Fruit fly (Drosophila melanogaster) whole organism, prepupa: Measurements from ENCODE around the gene CG12994.

Experiments
- CG10631 ChIP-seq: fragments of 200-800 bp; sonication (Bioruptor generic); optimal IDR thresholded peaks from 2 replicates; lab custom pipeline; 2016; ENCODE audit warnings: missing biosample characterization, missing genetic modification characterization
- CG11294 ChIP-seq: fragments of 200-800 bp; sonication (Bioruptor generic); IDR thresholded peaks from 2 replicates; pipeline ENCODE4 v1.3.6; 2022; ENCODE audit warnings: missing biosample characterization, missing genetic modification characterization
- CG11902 ChIP-seq: fragments of 200-800 bp; sonication (Bioruptor generic); optimal IDR thresholded peaks from 3 replicates; lab custom pipeline; 2016; ENCODE audit warnings: missing biosample characterization, missing genetic modification characterization
- CG16779 ChIP-seq: fragments of 200-800 bp; sonication (Bioruptor generic); optimal IDR thresholded peaks from 3 replicates; lab custom pipeline; 2017; ENCODE audit warnings: missing biosample characterization, mild to moderate bottlenecking, missing genetic modification characterization
- CG3032 ChIP-seq: fragments of 200-800 bp; optimal IDR thresholded peaks from 2 replicates; lab custom pipeline; 2019; ENCODE audit warnings: missing biosample characterization, mild to moderate bottlenecking, missing genetic modification characterization, moderate library complexity
- CG4318 ChIP-seq: fragments of 200-800 bp; sonication (Bioruptor generic); optimal IDR thresholded peaks from 3 replicates; lab custom pipeline; 2017; ENCODE audit warnings: missing biosample characterization, mild to moderate bottlenecking, missing genetic modification characterization
- CG6163 ChIP-seq: fragments of 200-800 bp; sonication (Bioruptor generic); IDR thresholded peaks from 3 replicates; pipeline ENCODE4 v1.3.6; 2022; ENCODE audit warnings: missing biosample characterization, missing genetic modification characterization
- CG6808 ChIP-seq: fragments of 200-800 bp; sonication (Bioruptor generic); optimal IDR thresholded peaks from 3 replicates; lab custom pipeline; 2017; ENCODE audit warnings: missing biosample characterization, missing genetic modification characterization, mild to moderate bottlenecking, moderate library complexity, missing genetic modification reagents
- CG7368 ChIP-seq: fragments of 200-800 bp; sonication (Bioruptor generic); optimal IDR thresholded peaks from 3 replicates; lab custom pipeline; 2016; ENCODE audit warnings: missing biosample characterization, missing genetic modification characterization
- CG8319 ChIP-seq: fragments of 200-800 bp; sonication (Bioruptor generic); optimal IDR thresholded peaks from 3 replicates; lab custom pipeline; 2016; ENCODE audit warnings: missing biosample characterization, missing genetic modification characterization
- CG8632 ChIP-seq: fragments of 200-800 bp; sonication (Bioruptor generic); optimal IDR thresholded peaks from 3 replicates; lab custom pipeline; 2016; ENCODE audit warnings: missing biosample characterization, missing genetic modification characterization
- CG9139 ChIP-seq: fragments of 200-800 bp; sonication (Bioruptor generic); optimal IDR thresholded peaks from 3 replicates; lab custom pipeline; 2017; ENCODE audit warnings: missing biosample characterization, mild to moderate bottlenecking, missing genetic modification characterization
- Eip78C ChIP-seq: fragments of 200-800 bp; sonication (Bioruptor generic); peaks from one replicate; lab custom pipeline; 2016; ENCODE audit warnings: missing biosample characterization, missing genetic modification characterization
- Eip93F ChIP-seq: fragments of 200-800 bp; sonication (Bioruptor generic); optimal IDR thresholded peaks from 2 replicates; lab custom pipeline; 2016; ENCODE audit warnings: missing biosample characterization, mild to moderate bottlenecking, missing genetic modification characterization
- Ets21C ChIP-seq: fragments of 200-800 bp; sonication (Bioruptor generic); optimal IDR thresholded peaks from 3 replicates; lab custom pipeline; 2016; ENCODE audit warnings: missing biosample characterization, missing genetic modification characterization
- Ets96B ChIP-seq: fragments of 200-800 bp; optimal IDR thresholded peaks from 2 replicates; lab custom pipeline; 2019; ENCODE audit warnings: missing biosample characterization, mild to moderate bottlenecking, missing genetic modification characterization, moderate library complexity
- Gug ChIP-seq: fragments of 200-800 bp; sonication (Bioruptor generic); IDR thresholded peaks from 2 replicates; pipeline ENCODE4 v1.3.6; 2022; ENCODE audit warnings: missing biosample characterization, missing genetic modification characterization
- Hr38 ChIP-seq: sonication (Bioruptor generic); optimal IDR thresholded peaks from 2 replicates; lab custom pipeline; 2016; ENCODE audit warnings: missing biosample characterization, missing genetic modification characterization
- Hr39 ChIP-seq: fragments of 200-800 bp; sonication (Bioruptor generic); optimal IDR thresholded peaks from 2 replicates; lab custom pipeline; 2016; ENCODE audit warnings: missing biosample characterization, missing genetic modification characterization
- Lpt ChIP-seq: fragments of 200-800 bp; sonication (Bioruptor generic); optimal IDR thresholded peaks from 3 replicates; lab custom pipeline; 2016; ENCODE audit warnings: missing biosample characterization, missing genetic modification characterization
- OdsH ChIP-seq: fragments of 200-800 bp; sonication (Bioruptor generic); optimal IDR thresholded peaks from 3 replicates; lab custom pipeline; 2016; ENCODE audit warnings: missing biosample characterization, missing genetic modification characterization
- Smox ChIP-seq: fragments of 200-800 bp; sonication (Bioruptor generic); optimal IDR thresholded peaks from 3 replicates; lab custom pipeline; 2016; ENCODE audit warnings: missing biosample characterization, missing genetic modification characterization
- Sox14 ChIP-seq: fragments of 200-800 bp; sonication (Bioruptor generic); optimal IDR thresholded peaks from 3 replicates; lab custom pipeline; 2016; ENCODE audit warnings: missing biosample characterization, missing genetic modification characterization
- Sox15 ChIP-seq: fragments of 200-800 bp; sonication (Bioruptor generic); optimal IDR thresholded peaks from 3 replicates; lab custom pipeline; 2016; ENCODE audit warnings: missing biosample characterization, missing genetic modification characterization
- acj6 ChIP-seq: fragments of 200-800 bp; sonication (Bioruptor generic); optimal IDR thresholded peaks from 3 replicates; lab custom pipeline; 2016; ENCODE audit warnings: missing biosample characterization, missing genetic modification characterization
- dac ChIP-seq: fragments of 200-800 bp; sonication (Bioruptor generic); optimal IDR thresholded peaks from 2 replicates; lab custom pipeline; 2017; ENCODE audit warnings: missing biosample characterization, mild to moderate bottlenecking, missing genetic modification characterization
- dsx ChIP-seq: fragments of 200-800 bp; optimal IDR thresholded peaks from 3 replicates; lab custom pipeline; 2019; ENCODE audit warnings: missing biosample characterization, mild to moderate bottlenecking, missing genetic modification characterization, moderate library complexity; ENCODE audit not compliant: poor library complexity, severe bottlenecking
- esn ChIP-seq: fragments of 200-800 bp; sonication (Bioruptor generic); optimal IDR thresholded peaks from 2 replicates; lab custom pipeline; 2016; ENCODE audit warnings: missing biosample characterization, mild to moderate bottlenecking, missing genetic modification characterization, moderate library complexity
- fd85E ChIP-seq: fragments of 200-800 bp; sonication (Bioruptor generic); optimal IDR thresholded peaks from 3 replicates; lab custom pipeline; 2016; ENCODE audit warnings: missing biosample characterization, missing genetic modification characterization
- net ChIP-seq: fragments of 200-800 bp; sonication (Bioruptor generic); optimal IDR thresholded peaks from 3 replicates; lab custom pipeline; 2016; ENCODE audit warnings: missing biosample characterization, missing genetic modification characterization
- salr ChIP-seq, 2 experiments: fragments of 200-800 bp; sonication (Bioruptor generic); optimal IDR thresholded peaks; 3 replicates each; lab custom pipeline; 2016 to 2018; ENCODE audit warnings: missing biosample characterization in 2 of 2, missing genetic modification characterization in 2 of 2, mild to moderate bottlenecking in 1 of 2
- svp ChIP-seq: fragments of 200-800 bp; sonication (Bioruptor generic); peaks from one replicate; lab custom pipeline; 2016; ENCODE audit warnings: missing biosample characterization, missing genetic modification characterization

Gene CG12994

DNA sequence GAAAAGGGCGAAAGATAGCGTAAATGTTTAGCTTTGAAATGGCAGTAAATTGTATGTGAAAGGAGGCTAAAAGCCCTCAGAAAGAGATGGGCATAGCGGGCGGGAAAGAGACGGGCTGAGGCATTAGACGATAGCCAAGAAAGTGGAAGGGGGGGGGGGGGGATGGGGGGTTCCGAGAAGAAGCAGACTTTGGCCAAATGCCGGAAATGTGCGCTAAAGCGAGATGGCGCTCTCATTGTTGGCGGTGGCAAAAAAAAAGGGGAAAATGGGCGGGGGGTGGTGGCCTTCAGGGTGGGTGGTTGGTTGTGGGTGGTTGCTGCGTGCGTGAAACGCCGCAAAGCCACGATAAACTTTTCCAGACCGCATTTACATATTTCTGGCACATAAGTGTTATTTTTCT is 60.8 kb downstream of the CG12994 start:
- no peak for TF ChIP-seq CG8319 (GFP tag; lab: Kevin White, UChicago)
- no peak for TF ChIP-seq Hr38 (GFP tag; lab: Kevin White, UChicago)
- TF ChIP-seq dac (GFP tag; lab: Kevin White, UChicago), result no peak
- no peak for TF ChIP-seq Eip93F (GFP tag; lab: Kevin White, UChicago)

DNA sequence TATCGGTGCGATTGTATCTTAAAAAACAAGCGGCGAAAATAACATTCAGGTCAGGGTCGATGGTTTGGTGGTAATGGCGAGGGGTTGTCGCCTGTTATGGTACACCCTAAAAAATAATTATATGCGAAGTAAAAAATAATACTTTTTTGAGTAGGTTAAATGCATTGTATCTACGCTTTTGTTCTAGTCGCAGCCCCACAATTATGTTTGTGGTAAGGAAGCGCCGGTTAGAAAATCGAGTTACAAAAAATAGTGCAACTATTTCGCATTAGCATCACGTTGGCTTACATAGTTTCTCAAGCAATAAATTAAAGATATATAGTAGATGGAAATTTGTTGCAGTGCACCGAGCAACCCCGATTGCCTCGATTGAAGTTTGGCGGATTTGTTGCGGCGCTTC is 64.4 kb downstream of the CG12994 start:
- TF ChIP-seq Eip78C (GFP tag; lab: Kevin White, UChicago) (peak; percentile 45), CG11294 (GFP tag; lab: Robert Waterston, UW) (no peak), Ets21C (GFP tag; lab: Kevin White, UChicago) (no peak), acj6 (GFP tag; lab: Kevin White, UChicago) (no peak), CG16779 (no peak), CG10631 (GFP tag; lab: Kevin White, UChicago) (no peak), fd85E (GFP tag; lab: Kevin White, UChicago) (no peak), dsx (GFP tag; lab: Kevin White, UChicago) (no peak), salr (GFP tag; optimal IDR thresholded peaks at IDR 0.05; lab: Kevin White, UChicago) (no peak), Lpt (GFP tag; lab: Kevin White, UChicago) (no peak), Gug (no peak), CG11902 (no peak), CG6163 (GFP tag; lab: Robert Waterston, UW) (no peak), Sox15 (GFP tag; lab: Kevin White, UChicago) (no peak), svp (GFP tag; lab: Kevin White, UChicago) (peak; percentile 71), Hr39 (peak; percentile 6), CG4318 (GFP tag; lab: Kevin White, UChicago) (no peak), CG8632 (GFP tag; lab: Kevin White, UChicago) (no peak), esn (GFP tag; lab: Kevin White, UChicago) (peak; percentile 3), net (no peak), Ets96B (tag; lab: Kevin White, UChicago) (no peak), CG3032 (tag; lab: Kevin White, UChicago) (no peak), CG6808 (no peak), Smox (GFP tag; lab: Kevin White, UChicago) (no peak), CG9139 (GFP tag; lab: Kevin White, UChicago) (no peak), Sox14 (GFP tag; lab: Kevin White, UChicago) (no peak), OdsH (GFP tag; lab: Kevin White, UChicago) (no peak), CG7368 (no peak)
- TF ChIP-seq, all 60 proteins: peak for 4
